Worm (Caenorhabditis elegans) whole organism, L4 larva: ENCODE results near the gene T13C5.6.

ENCODE experiments used
- R02D3.7 ChIP-seq: fragments of 150-350 bp; sonication (generic microtip); optimal IDR thresholded peaks from 3 replicates; lab custom pipeline; 2014; ENCODE audit warnings: missing biosample characterization, missing genetic modification characterization
- ama-1 ChIP-seq: fragments of 150-350 bp; optimal IDR thresholded peaks from 2 replicates; lab custom pipeline; 2014; ENCODE audit warnings: inconsistent platforms, mixed read lengths
- dmd-8 ChIP-seq: fragments of 200-800 bp; sonication (Bioruptor generic); IDR thresholded peaks from 2 replicates; pipeline ENCODE4 v1.3.6; 2022; ENCODE audit warnings: missing genetic modification characterization, missing compliant biosample characterization
- dpl-1 ChIP-seq: fragments of 150-350 bp; optimal IDR thresholded peaks from 2 replicates; lab custom pipeline; 2014; ENCODE audit warnings: missing biosample characterization, missing genetic modification reagents, missing genetic modification characterization
- fkh-10 ChIP-seq: fragments of 150-350 bp; optimal IDR thresholded peaks from 2 replicates; lab custom pipeline; 2014; ENCODE audit warnings: missing biosample characterization, missing genetic modification reagents, missing genetic modification characterization
- jun-1 ChIP-seq: fragments of 150-350 bp; optimal IDR thresholded peaks from 2 replicates; lab custom pipeline; 2014; ENCODE audit warnings: missing biosample characterization, missing genetic modification reagents, missing genetic modification characterization
- mdl-1 ChIP-seq, 2 experiments: fragments of 150-350 bp in 1 of 2; sonication (generic microtip) in 1 of 2; optimal IDR thresholded peaks; 2 replicates each; lab custom pipeline; 2014 to 2017; ENCODE audit warnings: missing biosample characterization in 2 of 2, missing genetic modification characterization in 2 of 2
- nhr-111 ChIP-seq: fragments of 200-800 bp; sonication (Bioruptor generic); optimal IDR thresholded peaks from 2 replicates; lab custom pipeline; 2018; ENCODE audit warnings: mild to moderate bottlenecking, missing genetic modification characterization, missing compliant biosample characterization
- nhr-237 ChIP-seq: sonication (generic microtip); optimal IDR thresholded peaks from 2 replicates; lab custom pipeline; 2017; ENCODE audit warnings: missing biosample characterization, missing genetic modification characterization
- pqm-1 ChIP-seq: sonication (generic microtip); optimal IDR thresholded peaks from 2 replicates; lab custom pipeline; 2017; ENCODE audit warnings: missing biosample characterization, missing genetic modification characterization
- vab-7 ChIP-seq: fragments of 200-800 bp; sonication (Bioruptor generic); IDR thresholded peaks from 2 replicates; pipeline ENCODE4 v1.3.6; 2022; ENCODE audit warnings: missing genetic modification reagents, missing genetic modification characterization, missing compliant biosample characterization

DNA sequence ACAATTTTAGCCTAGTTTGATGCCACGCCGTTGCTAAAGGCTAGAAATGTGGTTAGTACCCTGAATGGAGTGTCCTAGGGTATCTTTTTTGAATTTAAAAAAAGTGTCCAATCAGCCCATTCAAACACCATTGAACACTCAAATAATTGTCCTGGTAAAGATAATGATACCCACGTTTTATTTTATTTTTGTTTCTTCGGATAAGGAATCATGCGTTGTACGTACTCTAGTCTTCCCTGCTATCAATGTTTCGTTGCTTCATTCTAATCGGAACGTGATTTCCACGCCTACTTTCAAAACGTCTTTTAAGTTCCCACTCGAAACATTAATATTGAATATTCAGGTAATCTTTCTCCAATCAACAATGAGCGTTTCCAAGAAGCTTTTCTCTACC, 33.1 kb upstream of the T13C5.6 start, which contains the start of gene got-2.2:
- TF ChIP-seq nhr-111 (GFP tag; lab: Kevin White, UChicago), result no peak
- TF ChIP-seq R02D3.7, result no peak
- TF ChIP-seq fkh-10, result no peak
- TF ChIP-seq dpl-1 (GFP tag; lab: Kevin White, UChicago), result no peak
- TF ChIP-seq jun-1 (tag; lab: Kevin White, UChicago), result no peak
- TF ChIP-seq mdl-1 (tag; optimal IDR thresholded peaks at IDR 0.05; lab: Kevin White, UChicago), result peak in 1 of 2 experiments; percentile 44
- TF ChIP-seq ama-1, result no peak
- TF ChIP-seq nhr-237 (tag; lab: Kevin White, UChicago), result no peak
- TF ChIP-seq pqm-1 (tag; lab: Kevin White, UChicago), result no peak
- TF ChIP-seq vab-7 (GFP tag; lab: Robert Waterston, UW), result no peak
- no peak for TF ChIP-seq dmd-8 (GFP tag; lab: Robert Waterston, UW)
